Fruit fly (Drosophila melanogaster): Measurements from ENCODE around the gene Nmdar1.

DNA sequence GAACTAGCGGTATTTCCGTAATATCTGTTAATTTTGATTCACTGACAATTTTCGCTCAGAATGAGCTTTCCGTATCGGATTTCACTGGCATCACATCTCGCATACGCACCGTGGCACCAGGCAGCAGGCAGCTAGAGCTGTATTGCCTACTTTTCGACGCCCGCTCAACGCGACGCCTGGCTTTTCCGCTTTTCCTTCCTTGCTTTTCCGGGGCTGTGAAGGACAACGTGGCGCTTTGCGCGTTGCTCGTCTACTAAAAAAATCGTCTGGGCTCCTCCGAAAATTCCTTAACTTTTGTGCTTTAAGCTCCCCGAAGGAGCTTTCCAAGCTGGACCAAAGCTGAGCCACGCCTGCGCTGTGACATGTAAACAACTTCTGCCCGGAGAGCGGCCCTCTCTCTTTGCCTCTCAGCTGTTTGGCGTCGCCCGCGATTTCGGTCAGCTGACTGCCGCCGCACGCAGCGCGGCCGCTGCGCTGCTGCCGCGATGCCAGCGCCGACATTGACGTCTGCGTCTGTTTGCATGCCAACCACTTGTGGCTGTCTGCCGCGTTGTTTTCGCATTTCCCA is at the start of gene Nmdar1, which contains the start of gene CG43845:
- TF ChIP-seq sv (GFP tag; optimal IDR thresholded peaks at IDR 0.05) (no peak), Abd-B (GFP tag; optimal IDR thresholded peaks at IDR 0.05) (no peak), h (GFP tag; optimal IDR thresholded peaks at IDR 0.05) (no peak), pan (optimal IDR thresholded peaks at IDR 0.05) (no peak), Rel (GFP tag; optimal IDR thresholded peaks at IDR 0.05) (no peak), Rel (tag; optimal IDR thresholded peaks at IDR 0.05) (no peak), Hr78 (GFP tag; optimal IDR thresholded peaks at IDR 0.05) (no peak), Vsx2 (GFP tag; optimal IDR thresholded peaks at IDR 0.05; ENCODE audit: partially characterized antibody) (no peak)
